Worm (Caenorhabditis elegans): Measurements from ENCODE around the gene clec-180.

clec-180 gene

DNA sequence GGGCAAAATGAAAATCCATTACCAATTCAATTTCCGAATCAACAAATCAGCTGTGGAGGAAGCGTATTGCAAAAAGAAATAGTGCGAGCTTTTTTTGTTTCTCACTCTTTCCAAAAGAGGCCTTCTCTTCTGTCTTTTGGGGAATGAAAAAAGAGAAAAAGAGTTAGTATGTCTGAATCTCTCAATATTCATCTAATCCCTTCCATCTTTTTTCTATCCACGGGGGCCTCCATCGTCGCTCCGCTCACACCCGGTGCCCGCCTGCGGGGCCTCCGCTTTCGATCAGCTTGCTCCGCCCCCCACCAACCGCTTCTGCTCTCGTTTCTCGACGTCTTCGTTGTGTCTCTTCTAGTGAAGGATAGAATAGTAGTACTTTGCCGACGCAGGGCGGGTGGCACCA is 50.6 kb downstream of the clec-180 start:
- TF ChIP-seq sptf-1 (tag; optimal IDR thresholded peaks at IDR 0.05): peak; percentile 57
- no peak for TF ChIP-seq ceh-43 (GFP tag; optimal IDR thresholded peaks at IDR 0.05)
- no peak for TF ChIP-seq zip-8 (tag; optimal IDR thresholded peaks at IDR 0.05)
- TF ChIP-seq flh-1 (GFP tag; optimal IDR thresholded peaks at IDR 0.05): no peak
- no peak for TF ChIP-seq blmp-1 (tag; optimal IDR thresholded peaks at IDR 0.05)
- TF ChIP-seq sem-2 (GFP tag; optimal IDR thresholded peaks at IDR 0.05): no peak
- no peak for TF ChIP-seq lin-13 (tag; optimal IDR thresholded peaks at IDR 0.05)
- peak; percentile 67 for TF ChIP-seq ces-1 (GFP tag; optimal IDR thresholded peaks at IDR 0.05)
- no peak for TF ChIP-seq mls-2 (tag; optimal IDR thresholded peaks at IDR 0.05)
- TF ChIP-seq lin-32 (GFP tag; optimal IDR thresholded peaks at IDR 0.05): no peak

DNA sequence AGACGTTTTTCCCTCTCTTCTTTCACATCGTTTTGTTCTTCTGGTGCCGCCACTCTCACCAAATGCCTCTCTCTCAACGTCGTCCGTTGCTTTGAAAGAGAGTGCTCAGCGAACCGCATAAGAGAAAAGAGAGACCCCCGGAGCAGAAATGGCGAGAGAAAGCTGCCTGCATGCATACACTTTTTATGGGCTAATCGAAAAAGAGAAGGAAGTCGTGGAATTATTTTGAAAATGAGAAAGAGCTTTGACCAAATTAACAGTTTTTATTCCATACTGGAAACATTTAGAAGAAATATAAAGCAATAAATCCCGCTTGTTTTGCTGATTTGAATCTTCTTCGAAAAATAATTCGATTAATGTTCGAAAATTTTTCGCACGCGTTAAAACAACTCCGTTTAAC is 51.8 kb downstream of the clec-180 start:
- peak; percentile 51 for TF ChIP-seq ces-1 (GFP tag; optimal IDR thresholded peaks at IDR 0.05)
- TF ChIP-seq ztf-11 (tag; optimal IDR thresholded peaks at IDR 0.05): no peak

DNA sequence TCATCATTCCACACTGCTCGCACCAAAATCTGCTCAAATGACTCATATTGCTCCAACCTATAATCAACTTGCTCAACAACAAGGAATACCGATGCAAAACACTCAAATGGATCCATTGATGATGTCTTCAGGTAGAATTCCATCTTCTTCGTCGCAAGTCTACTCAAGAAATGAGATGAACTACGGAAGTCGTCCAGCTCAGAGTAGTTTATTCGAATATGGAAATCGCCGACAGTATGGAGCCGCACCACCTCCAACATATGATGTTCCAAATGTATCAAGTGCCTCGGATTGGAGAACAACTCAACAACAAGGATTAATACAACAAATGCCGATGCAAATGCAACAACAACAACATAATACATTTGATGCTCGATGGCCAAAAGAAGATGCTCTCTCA is 54.4 kb downstream of the clec-180 start:
- TF ChIP-seq mep-1 (tag; optimal IDR thresholded peaks at IDR 0.05) (no peak), hlh-1 (tag; optimal IDR thresholded peaks at IDR 0.05) (no peak), nhr-2 (tag; optimal IDR thresholded peaks at IDR 0.05) (no peak), tbx-8 (GFP tag; optimal IDR thresholded peaks at IDR 0.05) (no peak), snpc-4 (tag; optimal IDR thresholded peaks at IDR 0.05) (no peak), pha-4 (tag; optimal IDR thresholded peaks at IDR 0.05) (no peak), lsy-2 (tag; optimal IDR thresholded peaks at IDR 0.05) (no peak), lin-13 (tag; optimal IDR thresholded peaks at IDR 0.05) (no peak), cnd-1 (tag; optimal IDR thresholded peaks at IDR 0.05) (no peak), ces-1 (GFP tag; optimal IDR thresholded peaks at IDR 0.05) (no peak), ham-2 (GFP tag; optimal IDR thresholded peaks at IDR 0.05) (no peak), ceh-39 (tag; optimal IDR thresholded peaks at IDR 0.05) (no peak), mls-2 (tag; optimal IDR thresholded peaks at IDR 0.05) (no peak), drap-1 (GFP tag; optimal IDR thresholded peaks at IDR 0.05) (no peak), ceh-43 (GFP tag; optimal IDR thresholded peaks at IDR 0.05) (no peak)

Data from whole organism, mixed stage, embryonic.